Worm (Caenorhabditis elegans) whole organism, L4/young adult: ENCODE measurements around the gene srxa-12.

Source experiments
- dao-5 ChIP-seq: sonication (generic microtip); optimal IDR thresholded peaks from 2 replicates; lab custom pipeline; 2016; ENCODE audit warnings: missing genotype, missing genetic modification characterization, moderate library complexity, missing compliant biosample characterization
- him-1 ChIP-seq: sonication (generic microtip); optimal IDR thresholded peaks from 2 replicates; lab custom pipeline; 2016; ENCODE audit warnings: missing genotype, missing genetic modification reagents, missing genetic modification characterization, missing compliant biosample characterization

- TF ChIP-seq him-1 (tag; lab: Kevin White, UChicago) (no peak), dao-5 (tag; lab: Kevin White, UChicago) (no peak)
Measured at ce11 chrV:13942082-13942481, 15.6 kb downstream of the srxa-12 start, which contains the start of gene dpr-1.
